Fruit fly (Drosophila melanogaster): ENCODE data around the gene CG32212.

Gene CG32212

DNA sequence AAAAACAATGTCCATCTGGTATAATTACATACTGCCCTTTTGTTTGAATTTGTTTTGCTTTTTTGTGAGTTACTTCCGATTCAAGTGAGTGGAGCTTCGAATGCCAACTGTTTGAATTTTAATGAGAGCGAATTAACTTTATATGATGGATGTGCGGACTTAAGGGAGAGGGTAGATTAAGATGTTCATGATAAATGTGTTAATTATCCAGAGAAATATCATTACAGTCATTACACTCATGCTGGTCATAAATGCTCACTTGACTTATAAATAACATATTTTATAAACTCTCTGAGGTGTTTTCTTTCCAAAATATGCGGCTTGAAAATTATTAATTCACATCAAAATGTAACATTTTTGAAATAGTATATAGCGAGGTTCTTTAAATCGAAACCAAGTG lies 10.3 kb downstream of the CG32212 start, which contains the start of gene CG9449:
Gene CG9449, minus strand, starts transcription at position 101 of the 400 bp plus-strand sequence.
- TF ChIP-seq C15 (GFP tag; IDR thresholded peaks at IDR 0.05) (no peak), PHDP (tag; optimal IDR thresholded peaks at IDR 0.05) (peak; percentile 29), Med (GFP tag) (peak; percentile 30), CG3407 (GFP tag; optimal IDR thresholded peaks at IDR 0.05) (no peak), ssp (GFP tag; IDR thresholded peaks at IDR 0.05) (no peak), CG9437 (GFP tag; optimal IDR thresholded peaks at IDR 0.05) (peak; percentile 12), sens (GFP tag) (peak; percentile 34)

dm6 chr3L:19499334-19499733 lies 12.0 kb downstream of the CG32212 start:
- no peak for TF ChIP-seq kah (GFP tag; optimal IDR thresholded peaks at IDR 0.05)
- TF ChIP-seq CG7556 (GFP tag; optimal IDR thresholded peaks at IDR 0.05) = no peak
- TF ChIP-seq CG6689 (GFP tag; IDR thresholded peaks at IDR 0.05) = no peak
- TF ChIP-seq CG12391 (tag; optimal IDR thresholded peaks at IDR 0.05) = no peak
- no peak for TF ChIP-seq NfI (GFP tag; optimal IDR thresholded peaks at IDR 0.05)
- no peak for TF ChIP-seq CG12104 (GFP tag; optimal IDR thresholded peaks at IDR 0.05)
- TF ChIP-seq CG3995 (GFP tag; optimal IDR thresholded peaks at IDR 0.05) = no peak
- TF ChIP-seq Lpt (GFP tag; optimal IDR thresholded peaks at IDR 0.05) = no peak
- TF ChIP-seq Hmr (GFP tag; optimal IDR thresholded peaks at IDR 0.05) = no peak
- TF ChIP-seq Poxn (GFP tag; IDR thresholded peaks at IDR 0.05) = no peak
- TF ChIP-seq Gug (GFP tag; IDR thresholded peaks at IDR 0.05) = no peak
- no peak for TF ChIP-seq Abd-B (GFP tag; optimal IDR thresholded peaks at IDR 0.05)
- TF ChIP-seq pan (optimal IDR thresholded peaks at IDR 0.05) = no peak
- TF ChIP-seq pan (GFP tag; optimal IDR thresholded peaks at IDR 0.05 in 1 of 2, IDR thresholded peaks at IDR 0.05 in 1 of 2) = no peak
- no peak for TF ChIP-seq sc (optimal IDR thresholded peaks at IDR 0.05)
- no peak for TF ChIP-seq sc (GFP tag; optimal IDR thresholded peaks at IDR 0.05)
- no peak for TF ChIP-seq jing (GFP tag; optimal IDR thresholded peaks at IDR 0.05)
- TF ChIP-seq PHDP (tag; optimal IDR thresholded peaks at IDR 0.05) = no peak
- no peak for TF ChIP-seq HHEX (GFP tag; optimal IDR thresholded peaks at IDR 0.05)
- no peak for TF ChIP-seq CG13287 (GFP tag; IDR thresholded peaks at IDR 0.05; ENCODE audit: partially characterized antibody)
- TF ChIP-seq tll (GFP tag; optimal IDR thresholded peaks at IDR 0.05) = no peak
- no peak for TF ChIP-seq D19B (GFP tag; optimal IDR thresholded peaks at IDR 0.05)
- no peak for TF ChIP-seq fd102C (GFP tag; optimal IDR thresholded peaks at IDR 0.05)
- TF ChIP-seq ranshi (GFP tag; IDR thresholded peaks at IDR 0.05) = no peak
- TF ChIP-seq CG13296 (GFP tag; optimal IDR thresholded peaks at IDR 0.05) = peak; percentile 7
- TF ChIP-seq dimm (GFP tag; IDR thresholded peaks at IDR 0.05) = no peak
- TF ChIP-seq Atf3 (GFP tag; optimal IDR thresholded peaks at IDR 0.05) = no peak
- TF ChIP-seq Optix (GFP tag; IDR thresholded peaks at IDR 0.05) = no peak
- no peak for TF ChIP-seq CkIIα-i1 (GFP tag; IDR thresholded peaks at IDR 0.05)
- no peak for TF ChIP-seq CG30431 (GFP tag; optimal IDR thresholded peaks at IDR 0.05)
- TF ChIP-seq amos (GFP tag; IDR thresholded peaks at IDR 0.05; ENCODE audit: partially characterized antibody) = no peak
- TF ChIP-seq CG11696 (GFP tag; IDR thresholded peaks at IDR 0.05) = no peak
- TF ChIP-seq CG1792 (GFP tag; optimal IDR thresholded peaks at IDR 0.05) = no peak
- TF ChIP-seq CG10274 (GFP tag; optimal IDR thresholded peaks at IDR 0.05) = no peak
- TF ChIP-seq CG10431 (GFP tag; optimal IDR thresholded peaks at IDR 0.05) = no peak
- TF ChIP-seq pb (GFP tag; optimal IDR thresholded peaks at IDR 0.05) = no peak
- no peak for TF ChIP-seq gfzf (GFP tag; optimal IDR thresholded peaks at IDR 0.05)
- TF ChIP-seq CG2678 (tag; optimal IDR thresholded peaks at IDR 0.05) = peak; percentile 40
- TF ChIP-seq sens (GFP tag) = no peak
- TF ChIP-seq Fer1 (GFP tag; optimal IDR thresholded peaks at IDR 0.05) = peak; percentile 2
- TF ChIP-seq CG8290 (GFP tag; optimal IDR thresholded peaks at IDR 0.05) = no peak
- TF ChIP-seq CG8290 (tag; optimal IDR thresholded peaks at IDR 0.05) = peak in 1 of 2 experiments; percentile 27
- peak; percentile 11 for TF ChIP-seq CG13894 (tag; optimal IDR thresholded peaks at IDR 0.05)
- no peak for TF ChIP-seq CG11398 (GFP tag; optimal IDR thresholded peaks at IDR 0.05)
- TF ChIP-seq CG17912 (GFP tag; optimal IDR thresholded peaks at IDR 0.05) = no peak
